Fruit fly (Drosophila melanogaster) whole organism, prepupa: ENCODE data around the gene CG16734.
A peak's percentile ranks its signal among the peaks of the same experiment; 100 is the strongest.

Experiments used
- CG11762 ChIP-seq: fragments of 200-800 bp; sonication (Bioruptor generic); optimal IDR thresholded peaks from 3 replicates; lab custom pipeline; 2016; ENCODE audit warnings: missing biosample characterization, missing genetic modification characterization; ENCODE audit not compliant: insufficient read depth
- CG16779 ChIP-seq: fragments of 200-800 bp; sonication (Bioruptor generic); optimal IDR thresholded peaks from 3 replicates; lab custom pipeline; 2017; ENCODE audit warnings: missing biosample characterization, mild to moderate bottlenecking, missing genetic modification characterization
- CG6792 ChIP-seq: fragments of 200-800 bp; sonication (Bioruptor generic); optimal IDR thresholded peaks from 3 replicates; lab custom pipeline; 2016; ENCODE audit warnings: missing biosample characterization, missing genetic modification characterization
- CG6854 ChIP-seq: fragments of 200-800 bp; sonication (Bioruptor generic); optimal IDR thresholded peaks from 2 replicates; lab custom pipeline; 2017; ENCODE audit warnings: missing biosample characterization, mild to moderate bottlenecking, missing genetic modification characterization
- CG8319 ChIP-seq: fragments of 200-800 bp; sonication (Bioruptor generic); optimal IDR thresholded peaks from 3 replicates; lab custom pipeline; 2016; ENCODE audit warnings: missing biosample characterization, missing genetic modification characterization
- Lpt ChIP-seq: fragments of 200-800 bp; sonication (Bioruptor generic); optimal IDR thresholded peaks from 3 replicates; lab custom pipeline; 2016; ENCODE audit warnings: missing biosample characterization, missing genetic modification characterization
- Met ChIP-seq: fragments of 200-800 bp; sonication (Bioruptor generic); optimal IDR thresholded peaks from 3 replicates; lab custom pipeline; 2016; ENCODE audit warnings: missing biosample characterization, missing genetic modification characterization
- Sox102F ChIP-seq: fragments of 200-800 bp; sonication (Bioruptor generic); optimal IDR thresholded peaks from 2 replicates; lab custom pipeline; 2016; ENCODE audit warnings: missing biosample characterization, mild to moderate bottlenecking, missing genetic modification characterization
- Sox15 ChIP-seq: fragments of 200-800 bp; sonication (Bioruptor generic); optimal IDR thresholded peaks from 3 replicates; lab custom pipeline; 2016; ENCODE audit warnings: missing biosample characterization, missing genetic modification characterization
- achi ChIP-seq: fragments of 200-800 bp; sonication (Bioruptor generic); optimal IDR thresholded peaks from 3 replicates; lab custom pipeline; 2016; ENCODE audit warnings: missing biosample characterization, missing genetic modification characterization
- esn ChIP-seq: fragments of 200-800 bp; sonication (Bioruptor generic); optimal IDR thresholded peaks from 2 replicates; lab custom pipeline; 2016; ENCODE audit warnings: missing biosample characterization, mild to moderate bottlenecking, missing genetic modification characterization, moderate library complexity
- fkh ChIP-seq: fragments of 200-800 bp; sonication (Bioruptor generic); optimal IDR thresholded peaks from 3 replicates; lab custom pipeline; 2017; ENCODE audit warnings: missing biosample characterization, mild to moderate bottlenecking, missing genetic modification characterization, moderate library complexity

DNA sequence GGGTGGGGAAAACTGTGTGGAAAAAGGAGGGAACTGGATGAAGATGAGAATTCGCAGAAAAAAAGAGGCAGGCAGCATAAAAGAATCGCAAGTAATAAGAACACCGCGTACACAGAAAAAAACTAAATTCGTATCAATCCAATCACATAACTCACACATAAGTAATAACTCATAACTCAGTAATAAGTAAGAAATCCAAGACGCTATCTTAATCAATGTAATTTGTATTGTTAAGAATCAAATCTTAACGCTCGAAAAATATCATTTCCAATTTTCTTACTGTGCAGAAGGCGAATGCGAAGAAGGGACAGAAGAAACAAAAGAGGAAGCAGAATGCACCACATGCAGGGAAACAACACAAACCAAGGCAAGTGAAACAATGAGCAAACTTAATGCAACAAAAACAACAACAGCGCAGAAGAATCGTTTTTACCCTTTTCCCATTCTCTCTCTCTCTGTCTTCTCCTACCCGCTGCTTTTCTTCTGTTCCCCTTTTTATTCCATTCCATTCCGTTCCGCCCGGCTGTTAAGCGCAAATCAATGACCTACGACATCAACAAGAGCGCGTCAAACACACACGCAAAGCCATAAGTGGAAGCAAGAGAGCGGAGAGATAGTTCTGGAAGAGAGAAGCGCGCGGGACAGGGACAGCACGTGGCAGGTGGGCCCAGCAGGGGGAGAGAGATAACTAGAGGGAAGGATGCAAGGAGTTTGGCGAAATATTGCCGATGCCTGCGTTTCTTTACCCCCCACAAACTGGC, 25.6 kb upstream of the CG16734 start:
- TF ChIP-seq Met (GFP tag; lab: Kevin White, UChicago) (peak; percentile 99), Sox15 (GFP tag; lab: Kevin White, UChicago) (peak; percentile 98), fkh (peak; percentile 16), CG6792 (GFP tag; lab: Kevin White, UChicago) (peak; percentile 99), CG6854 (peak; percentile 98), CG8319 (GFP tag; lab: Kevin White, UChicago) (peak; percentile 98), CG16779 (tag; lab: Kevin White, UChicago) (peak; percentile 97), Sox102F (GFP tag; lab: Kevin White, UChicago) (peak; percentile 99), esn (GFP tag; lab: Kevin White, UChicago) (peak; percentile 99), Lpt (GFP tag; lab: Kevin White, UChicago) (peak; percentile 98), achi (GFP tag; lab: Kevin White, UChicago) (peak; percentile 99), CG11762 (GFP tag; lab: Kevin White, UChicago) (peak; percentile 98)
